Worm (Caenorhabditis elegans) whole organism, late embryonic: ENCODE data around the gene rpl-6.

Experiments
- C08G9.2 ChIP-seq: sonication (generic microtip); optimal IDR thresholded peaks from 2 replicates; lab custom pipeline; 2016; ENCODE audit warnings: mild to moderate bottlenecking, missing genetic modification characterization, moderate library complexity, missing compliant biosample characterization
- K09A11.1 ChIP-seq: sonication (generic microtip); optimal IDR thresholded peaks from 2 replicates; lab custom pipeline; 2017; ENCODE audit warnings: antibody characterized with exemption, mild to moderate bottlenecking, missing genetic modification characterization, missing compliant biosample characterization; ENCODE audit not compliant: insufficient read depth
- ama-1 ChIP-seq: fragments of 150-350 bp; optimal IDR thresholded peaks from 2 replicates; lab custom pipeline; 2014
- ceh-22 ChIP-seq: sonication (generic microtip); optimal IDR thresholded peaks from 2 replicates; lab custom pipeline; 2017; ENCODE audit warnings: missing biosample characterization, missing genetic modification characterization
- dmd-4 ChIP-seq: sonication (generic microtip); optimal IDR thresholded peaks from 2 replicates; lab custom pipeline; 2016; ENCODE audit warnings: borderline replicate concordance, missing genetic modification characterization, missing compliant biosample characterization
- fkh-10 ChIP-seq: fragments of 150-350 bp; optimal IDR thresholded peaks from 2 replicates; lab custom pipeline; 2014; ENCODE audit warnings: missing biosample characterization, missing genetic modification reagents, missing genetic modification characterization
- hlh-30 ChIP-seq: sonication (generic microtip); optimal IDR thresholded peaks from 2 replicates; lab custom pipeline; 2017; ENCODE audit warnings: antibody characterized with exemption, missing genetic modification characterization, missing compliant biosample characterization; ENCODE audit not compliant: insufficient read depth
- lin-11 ChIP-seq: fragments of 200-800 bp; sonication (Bioruptor generic); optimal IDR thresholded peaks from 2 replicates; lab custom pipeline; 2018; ENCODE audit warnings: mild to moderate bottlenecking, missing genetic modification characterization, missing compliant biosample characterization
- nfya-1 ChIP-seq: sonication (generic microtip); optimal IDR thresholded peaks from 2 replicates; lab custom pipeline; 2017; ENCODE audit warnings: missing genetic modification characterization, mild to moderate bottlenecking, missing compliant biosample characterization, antibody characterized with exemption, moderate library complexity
- nhr-11 ChIP-seq: fragments of 150-350 bp; optimal IDR thresholded peaks from 2 replicates; lab custom pipeline; 2014; ENCODE audit warnings: missing biosample characterization, missing genetic modification characterization
- odd-2 ChIP-seq: sonication (generic microtip); optimal IDR thresholded peaks from 2 replicates; lab custom pipeline; 2017; ENCODE audit warnings: antibody characterized with exemption, mild to moderate bottlenecking, missing genetic modification characterization, missing compliant biosample characterization
- pqm-1 ChIP-seq: sonication (generic microtip); optimal IDR thresholded peaks from 2 replicates; lab custom pipeline; 2016; ENCODE audit warnings: missing genetic modification characterization, missing compliant biosample characterization
- tbx-7 ChIP-seq: sonication (generic microtip); optimal IDR thresholded peaks from 2 replicates; lab custom pipeline; 2016; ENCODE audit warnings: missing genotype, missing genetic modification characterization, missing compliant biosample characterization

- peak; percentile 93 for TF ChIP-seq nfya-1 (tag; lab: Kevin White, UChicago)
- no peak for TF ChIP-seq odd-2 (tag; lab: Kevin White, UChicago)
- TF ChIP-seq nhr-11 (tag; lab: Kevin White, UChicago) = no peak
- no peak for TF ChIP-seq C08G9.2
- TF ChIP-seq pqm-1 = no peak
- no peak for TF ChIP-seq dmd-4
- no peak for TF ChIP-seq K09A11.1
- no peak for TF ChIP-seq hlh-30 (tag; lab: Kevin White, UChicago)
- TF ChIP-seq lin-11 = no peak
- TF ChIP-seq ama-1 (lab: Kevin White, UChicago) = no peak
- no peak for TF ChIP-seq ceh-22 (tag; lab: Kevin White, UChicago)
- TF ChIP-seq fkh-10 (GFP tag; lab: Kevin White, UChicago) = no peak
- no peak for TF ChIP-seq tbx-7
Measured at ce11 chrIII:7207903-7208497, at the start of gene rpl-6.
